Worm (Caenorhabditis elegans) whole organism, L3 larva: Measurements from ENCODE around the gene C03G6.17.

Source experiments
- aly-2 ChIP-seq: fragments of 150-350 bp; optimal IDR thresholded peaks from 2 replicates; lab custom pipeline; 2014; ENCODE audit warnings: missing biosample characterization, missing genetic modification characterization
- ama-1 ChIP-seq: fragments of 150-350 bp; optimal IDR thresholded peaks from 2 replicates; lab custom pipeline; 2018
- ceh-16 ChIP-seq: sonication (generic microtip); optimal IDR thresholded peaks from 2 replicates; lab custom pipeline; 2017; ENCODE audit warnings: missing biosample characterization, missing genetic modification characterization
- ceh-9 ChIP-seq: sonication (generic microtip); optimal IDR thresholded peaks from 2 replicates; lab custom pipeline; 2018; ENCODE audit warnings: missing biosample characterization, missing genetic modification characterization
- egl-27 ChIP-seq: sonication (generic microtip); optimal IDR thresholded peaks from 4 replicates; lab custom pipeline; 2017; ENCODE audit warnings: missing biosample characterization, missing genetic modification reagents, missing genetic modification characterization
- egl-5 ChIP-seq: fragments of 150-350 bp; optimal IDR thresholded peaks from 2 replicates; lab custom pipeline; 2017; ENCODE audit warnings: missing biosample characterization, missing genetic modification reagents, missing genetic modification characterization, inconsistent platforms
- elt-1 ChIP-seq: fragments of 150-350 bp; optimal IDR thresholded peaks from 2 replicates; lab custom pipeline; 2014; ENCODE audit warnings: missing biosample characterization, missing genetic modification characterization
- elt-3 ChIP-seq, 3 experiments: fragments of 150-350 bp in 1 of 3; sonication (generic microtip) in 2 of 3; optimal IDR thresholded peaks; 2 replicates in 2 of 3; 4 replicates in 1 of 3; lab custom pipeline; 2014 to 2017; ENCODE audit warnings: missing biosample characterization in 3 of 3, missing genetic modification characterization in 3 of 3
- hmg-11 ChIP-seq: sonication (generic microtip); optimal IDR thresholded peaks from 2 replicates; lab custom pipeline; 2016; ENCODE audit warnings: missing genetic modification characterization, missing compliant biosample characterization
- jun-1 ChIP-seq: fragments of 150-350 bp; optimal IDR thresholded peaks from 2 replicates; lab custom pipeline; 2014; ENCODE audit warnings: missing biosample characterization, missing genetic modification reagents, missing genetic modification characterization
- lin-15B ChIP-seq: fragments of 150-350 bp; optimal IDR thresholded peaks from 2 replicates; lab custom pipeline; 2014; ENCODE audit warnings: missing biosample characterization, missing genetic modification characterization
- lsy-12 ChIP-seq: sonication (generic microtip); optimal IDR thresholded peaks from 2 replicates; lab custom pipeline; 2016; ENCODE audit warnings: mild to moderate bottlenecking, missing genetic modification characterization, missing compliant biosample characterization
- mml-1 ChIP-seq: fragments of 150-350 bp; sonication (generic microtip); optimal IDR thresholded peaks from 3 replicates; lab custom pipeline; 2014; ENCODE audit warnings: missing biosample characterization, missing genetic modification characterization
- nfya-1 ChIP-seq: sonication (generic microtip); optimal IDR thresholded peaks from 2 replicates; lab custom pipeline; 2017; ENCODE audit warnings: missing genetic modification characterization, mild to moderate bottlenecking, missing compliant biosample characterization, antibody characterized with exemption, moderate library complexity; ENCODE audit not compliant: insufficient read depth
- nhr-23 ChIP-seq: fragments of 150-350 bp; optimal IDR thresholded peaks from 2 replicates; lab custom pipeline; 2014; ENCODE audit warnings: missing biosample characterization, missing genetic modification reagents, missing genetic modification characterization
- nhr-237 ChIP-seq: fragments of 150-350 bp; optimal IDR thresholded peaks from 2 replicates; lab custom pipeline; 2014; ENCODE audit warnings: missing biosample characterization, missing genetic modification characterization
- nhr-25 ChIP-seq: sonication (generic microtip); optimal IDR thresholded peaks from 2 replicates; lab custom pipeline; 2017; ENCODE audit warnings: missing biosample characterization, missing genetic modification characterization
- nhr-43 ChIP-seq: sonication (generic microtip); optimal IDR thresholded peaks from 2 replicates; lab custom pipeline; 2016; ENCODE audit warnings: mild to moderate bottlenecking, missing genetic modification characterization, missing compliant biosample characterization; ENCODE audit not compliant: poor library complexity, severe bottlenecking
- nhr-77 ChIP-seq: fragments of 150-350 bp; optimal IDR thresholded peaks from 2 replicates; lab custom pipeline; 2014; ENCODE audit warnings: missing biosample characterization, missing genetic modification characterization
- pha-4 ChIP-seq: fragments of 150-350 bp; optimal IDR thresholded peaks from 2 replicates; lab custom pipeline; 2014; ENCODE audit warnings: missing biosample characterization, missing genetic modification reagents, missing genetic modification characterization
- pqm-1 ChIP-seq: fragments of 150-350 bp; optimal IDR thresholded peaks from 2 replicates; lab custom pipeline; 2017; ENCODE audit warnings: missing biosample characterization, missing genetic modification characterization, inconsistent platforms
- skn-1 ChIP-seq: fragments of 150-350 bp; optimal IDR thresholded peaks from 2 replicates; lab custom pipeline; 2014; ENCODE audit warnings: missing biosample characterization, missing genetic modification characterization
- snpc-4 ChIP-seq: fragments of 150-350 bp; optimal IDR thresholded peaks from 2 replicates; lab custom pipeline; 2014; ENCODE audit warnings: missing biosample characterization, missing genetic modification characterization
- tbx-2 ChIP-seq: sonication (generic microtip); optimal IDR thresholded peaks from 2 replicates; lab custom pipeline; 2016; ENCODE audit warnings: mild to moderate bottlenecking, missing genetic modification characterization, missing compliant biosample characterization
- ztf-11 ChIP-seq: fragments of 150-350 bp; optimal IDR thresholded peaks from 2 replicates; lab custom pipeline; 2014; ENCODE audit warnings: missing biosample characterization, missing genetic modification characterization
- ztf-4 ChIP-seq: fragments of 150-350 bp; optimal IDR thresholded peaks from 2 replicates; lab custom pipeline; 2014; ENCODE audit warnings: missing biosample characterization, missing genetic modification characterization

The C03G6.17 gene

ce11 chrV:7417018-7417716, 36.3 kb upstream of the C03G6.17 start, which contains the start of gene srw-67:
Gene srw-67 (plus strand): TSS chrV:7417660.
- TF ChIP-seq nhr-43 (tag; lab: Kevin White, UChicago) (peak; percentile 62), elt-3 (tag; optimal IDR thresholded peaks at IDR 0.05; lab: Kevin White, UChicago) (no peak)

DNA sequence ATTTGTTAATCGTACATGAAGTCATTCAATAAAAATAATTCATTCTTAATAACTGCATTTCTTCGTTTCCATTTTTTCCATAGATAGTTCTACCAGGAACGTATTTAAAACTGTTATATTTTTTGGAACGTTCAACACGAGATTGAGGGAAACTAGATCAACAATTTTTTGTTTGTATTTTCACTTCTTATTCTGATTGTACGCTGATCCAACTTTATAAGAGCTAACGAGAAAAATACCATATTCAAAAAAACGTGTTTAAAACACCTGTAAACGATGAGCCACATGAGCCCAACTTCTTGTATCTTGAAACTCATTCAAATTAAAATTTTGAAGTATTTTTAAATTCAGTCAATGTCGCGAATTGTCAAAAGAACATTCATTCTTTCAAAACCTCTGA, 35.7 kb upstream of the C03G6.17 start:
- TF ChIP-seq nhr-43 (tag; lab: Kevin White, UChicago) (peak; percentile 20), nhr-23 (tag; lab: Kevin White, UChicago) (peak; percentile 7), lin-15B (tag; lab: Kevin White, UChicago) (no peak), jun-1 (tag; lab: Kevin White, UChicago) (no peak), ceh-16 (tag; lab: Kevin White, UChicago) (no peak), ama-1 (lab: Kevin White, UChicago) (peak; percentile 57), ceh-9 (tag; lab: Kevin White, UChicago) (no peak), hmg-11 (tag; lab: Kevin White, UChicago) (no peak)

DNA sequence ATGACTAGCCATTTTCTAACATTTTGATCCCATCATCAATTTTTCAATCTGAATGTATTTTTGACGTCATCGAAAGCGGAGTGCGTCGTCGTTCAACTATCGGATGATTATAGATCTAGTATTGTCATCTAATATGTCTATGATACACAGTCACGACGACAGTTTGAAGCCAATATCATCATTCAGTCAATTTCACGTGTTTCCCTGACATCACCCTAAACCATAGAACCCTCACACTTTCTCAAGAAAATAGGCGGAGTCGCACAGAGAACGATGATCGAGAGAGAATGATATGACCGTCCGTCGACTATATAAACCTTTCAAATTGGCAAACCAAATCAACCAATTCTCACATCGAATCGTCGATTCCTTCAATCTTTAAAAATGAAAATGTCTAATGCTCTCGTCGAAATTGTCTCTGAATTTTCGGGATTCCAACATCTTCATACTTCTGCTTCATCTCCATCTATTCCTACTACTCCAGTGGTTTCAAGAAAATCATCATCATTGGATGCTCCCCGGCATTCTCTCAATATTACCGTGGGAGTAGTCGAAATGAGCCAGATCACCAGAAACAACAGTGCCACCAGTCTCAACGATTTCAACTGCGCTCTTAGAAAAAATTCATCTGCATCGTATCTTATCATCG, 35.0 kb upstream of the C03G6.17 start, which contains the start of gene F18E3.13:
F18E3.13 (plus strand) TSS at position 385 of the 649 bp plus-strand sequence.
- peak; percentile 37 for TF ChIP-seq jun-1 (tag; lab: Kevin White, UChicago)
- peak; percentile 33 to 44 (median 38) for TF ChIP-seq elt-3 (tag; optimal IDR thresholded peaks at IDR 0.05; lab: Kevin White, UChicago)
- no peak for TF ChIP-seq nhr-237 (tag; lab: Kevin White, UChicago)
- TF ChIP-seq nhr-23 (tag; lab: Kevin White, UChicago): peak; percentile 85
- TF ChIP-seq tbx-2 (tag; lab: Kevin White, UChicago): peak; percentile 34
- no peak for TF ChIP-seq ztf-11
- TF ChIP-seq nhr-25 (tag; lab: Kevin White, UChicago): peak; percentile 92
- peak; percentile 93 for TF ChIP-seq ama-1 (lab: Kevin White, UChicago)
- TF ChIP-seq lsy-12: peak; percentile 7
- peak; percentile 22 for TF ChIP-seq egl-27 (tag; lab: Kevin White, UChicago)
- TF ChIP-seq ztf-4 (tag; lab: Kevin White, UChicago): no peak
- TF ChIP-seq elt-1 (tag; lab: Kevin White, UChicago): no peak
- peak; percentile 93 for TF ChIP-seq nhr-43 (tag; lab: Kevin White, UChicago)
- no peak for TF ChIP-seq ceh-9 (tag; lab: Kevin White, UChicago)

DNA sequence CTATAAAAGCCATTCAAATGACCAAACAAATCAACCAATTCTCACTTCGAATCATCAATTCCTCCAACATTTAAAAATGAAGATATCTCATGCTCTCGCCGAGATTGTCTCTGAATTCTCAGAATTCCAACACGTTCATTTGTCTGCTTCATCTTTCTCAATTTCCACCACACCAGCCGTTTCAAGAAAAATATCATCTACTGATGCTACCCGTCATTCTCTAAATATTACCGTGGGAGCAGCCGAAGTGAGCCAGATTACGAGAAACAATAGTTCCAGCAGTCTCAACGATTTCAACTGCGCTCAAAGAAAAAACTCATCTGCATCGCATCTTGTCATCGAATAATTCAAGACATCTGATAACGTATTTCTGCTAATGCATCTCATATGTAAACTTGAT, 34.0 kb upstream of the C03G6.17 start, which contains the start of gene F18E3.12:
F18E3.12 (plus strand) TSS at position 77 of the 400 bp plus-strand sequence.
- TF ChIP-seq ama-1 (lab: Kevin White, UChicago) (peak; percentile 83), egl-5 (tag; lab: Kevin White, UChicago) (no peak)

- TF ChIP-seq ceh-9 (tag; lab: Kevin White, UChicago): no peak
- peak; percentile 71 for TF ChIP-seq nhr-23 (tag; lab: Kevin White, UChicago)
- TF ChIP-seq ztf-11: no peak
- TF ChIP-seq ama-1 (lab: Kevin White, UChicago): peak; percentile 84
- peak; percentile 84 for TF ChIP-seq nhr-43 (tag; lab: Kevin White, UChicago)
- no peak for TF ChIP-seq hmg-11 (tag; lab: Kevin White, UChicago)
- peak; percentile 71 for TF ChIP-seq nhr-25 (tag; lab: Kevin White, UChicago)
- peak; percentile 71 for TF ChIP-seq skn-1 (tag; lab: Kevin White, UChicago)
- no peak for TF ChIP-seq egl-27 (tag; lab: Kevin White, UChicago)
- peak in 1 of 3 experiments; percentile 23 for TF ChIP-seq elt-3 (tag; optimal IDR thresholded peaks at IDR 0.05; lab: Kevin White, UChicago)
These were observed 32.3 kb upstream of the C03G6.17 start, which contains the start of gene F18E3.11 for ce11 chrV:7413107-7413774. Gene F18E3.11 (plus strand): TSS chrV:7413482.

DNA sequence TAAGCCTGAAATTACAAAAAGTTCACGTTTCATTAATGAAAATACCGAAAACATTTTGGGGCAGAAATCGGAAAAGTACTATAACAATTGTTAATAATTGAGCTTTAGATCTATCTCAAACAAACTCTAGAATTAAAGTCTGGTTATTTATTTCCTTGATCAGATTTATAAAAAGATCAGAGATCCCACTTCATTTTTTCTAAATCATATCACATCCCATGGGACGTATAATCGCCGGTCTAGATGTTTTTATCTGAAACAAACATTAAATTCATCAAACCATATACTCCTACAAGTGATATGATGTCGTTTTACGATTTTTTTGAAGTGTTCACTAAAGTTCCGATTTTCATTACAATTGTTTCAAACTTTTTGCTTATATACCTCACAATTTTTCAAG, 30.8 kb upstream of the C03G6.17 start, which contains the start of gene str-41:
str-41 (plus strand) TSS at position 301 of the 400 bp plus-strand sequence.
- TF ChIP-seq mml-1 (tag; lab: Kevin White, UChicago) (no peak), snpc-4 (tag; lab: Kevin White, UChicago) (no peak), egl-27 (tag; lab: Kevin White, UChicago) (no peak), elt-1 (tag; lab: Kevin White, UChicago) (no peak), lin-15B (tag; lab: Kevin White, UChicago) (no peak), pqm-1 (tag; lab: Kevin White, UChicago) (no peak), pha-4 (no peak), tbx-2 (tag; lab: Kevin White, UChicago) (no peak), ceh-16 (tag; lab: Kevin White, UChicago) (no peak), nfya-1 (tag; lab: Kevin White, UChicago) (no peak), nhr-43 (tag; lab: Kevin White, UChicago) (no peak), nhr-77 (no peak), nhr-23 (tag; lab: Kevin White, UChicago) (no peak), aly-2 (no peak)
